Worm (Caenorhabditis elegans) whole organism, early embryonic: ENCODE measurements around the gene pph-5.

Experiments used
- F13C5.2 ChIP-seq: sonication (generic microtip); optimal IDR thresholded peaks from 2 replicates; lab custom pipeline; 2017; ENCODE audit warnings: mild to moderate bottlenecking, missing genetic modification characterization, inconsistent platforms, missing compliant biosample characterization
- aly-1 ChIP-seq: sonication (generic microtip); optimal IDR thresholded peaks from 2 replicates; lab custom pipeline; 2016; ENCODE audit warnings: missing genetic modification characterization, missing compliant biosample characterization
- ama-1 ChIP-seq: fragments of 150-350 bp; optimal IDR thresholded peaks from 2 replicates; lab custom pipeline; 2014
- ceh-13 ChIP-seq: fragments of 200-800 bp; sonication (Bioruptor generic); optimal IDR thresholded peaks from 2 replicates; lab custom pipeline; 2018; ENCODE audit warnings: mild to moderate bottlenecking, missing genetic modification characterization, missing compliant biosample characterization
- ceh-36 ChIP-seq: sonication (generic microtip); optimal IDR thresholded peaks from 2 replicates; lab custom pipeline; 2016; ENCODE audit warnings: missing genetic modification characterization, inconsistent platforms, missing compliant biosample characterization
- flt-1 ChIP-seq: fragments of 200-800 bp; sonication (Bioruptor generic); IDR thresholded peaks from 2 replicates; pipeline ENCODE4 v1.3.6; 2022; ENCODE audit warnings: missing genetic modification characterization, missing compliant biosample characterization
- hmbx-1 ChIP-seq: sonication (generic microtip); optimal IDR thresholded peaks from 2 replicates; lab custom pipeline; 2016; ENCODE audit warnings: mild to moderate bottlenecking, missing genetic modification characterization, missing compliant biosample characterization
- hmg-4 ChIP-seq: fragments of 200-800 bp; sonication (Bioruptor generic); optimal IDR thresholded peaks from 2 replicates; lab custom pipeline; 2018; ENCODE audit warnings: mild to moderate bottlenecking, missing genetic modification characterization, missing compliant biosample characterization
- hnd-1 ChIP-seq: sonication (generic microtip); optimal IDR thresholded peaks from 2 replicates; lab custom pipeline; 2016; ENCODE audit warnings: missing genetic modification characterization, missing compliant biosample characterization
- pes-1 ChIP-seq: fragments of 200-800 bp; sonication (Bioruptor generic); IDR thresholded peaks from 2 replicates; pipeline ENCODE4 v1.3.6; 2022; ENCODE audit warnings: missing genetic modification reagents, missing genetic modification characterization, missing compliant biosample characterization
- scrt-1 ChIP-seq: fragments of 200-800 bp; sonication (Bioruptor generic); IDR thresholded peaks from 2 replicates; pipeline ENCODE4 v1.3.6; 2022; ENCODE audit warnings: missing genetic modification characterization, missing compliant biosample characterization
- sea-1 ChIP-seq: fragments of 200-800 bp; sonication (Bioruptor generic); conservative IDR thresholded peaks from 2 replicates; pipeline ENCODE4 v1.3.6; 2022; ENCODE audit warnings: missing genetic modification characterization, missing compliant biosample characterization
- tbx-11 ChIP-seq: fragments of 200-800 bp; sonication (Bioruptor generic); IDR thresholded peaks from 2 replicates; pipeline ENCODE4 v1.3.6; 2022; ENCODE audit warnings: missing genetic modification characterization, missing compliant biosample characterization
- tbx-37 ChIP-seq: fragments of 200-800 bp; sonication (Bioruptor generic); conservative IDR thresholded peaks from 2 replicates; pipeline ENCODE4 v1.3.6; 2022; ENCODE audit warnings: missing genetic modification reagents, missing genetic modification characterization, missing compliant biosample characterization
- tra-4 ChIP-seq: sonication (generic microtip); optimal IDR thresholded peaks from 2 replicates; lab custom pipeline; 2017; ENCODE audit warnings: missing genetic modification characterization, missing compliant biosample characterization

pph-5 gene

ce11 chrV:19231167-19231566, 40.8 kb downstream of the pph-5 start:
- TF ChIP-seq tbx-11 (no peak), ceh-36 (peak; percentile 95)

- TF ChIP-seq tbx-11 = no peak
- no peak for TF ChIP-seq hmg-4
- TF ChIP-seq tra-4 (tag; lab: Kevin White, UChicago) = no peak
- no peak for TF ChIP-seq ama-1 (lab: Kevin White, UChicago)
- TF ChIP-seq scrt-1 (GFP tag; lab: Robert Waterston, UW) = no peak
- no peak for TF ChIP-seq sea-1 (GFP tag; lab: Robert Waterston, UW)
- no peak for TF ChIP-seq pes-1
- TF ChIP-seq hmbx-1 = no peak
- no peak for TF ChIP-seq aly-1
- no peak for TF ChIP-seq F13C5.2 (tag; lab: Kevin White, UChicago)
- TF ChIP-seq ceh-36 = no peak
- no peak for TF ChIP-seq ceh-13
- no peak for TF ChIP-seq hnd-1 (tag; lab: Kevin White, UChicago)
Observed at ce11 chrV:19233469-19233868, 43.1 kb downstream of the pph-5 start, which contains the start of gene fbxb-116. Gene fbxb-116, plus strand, starts transcription at chrV:19233769.

DNA sequence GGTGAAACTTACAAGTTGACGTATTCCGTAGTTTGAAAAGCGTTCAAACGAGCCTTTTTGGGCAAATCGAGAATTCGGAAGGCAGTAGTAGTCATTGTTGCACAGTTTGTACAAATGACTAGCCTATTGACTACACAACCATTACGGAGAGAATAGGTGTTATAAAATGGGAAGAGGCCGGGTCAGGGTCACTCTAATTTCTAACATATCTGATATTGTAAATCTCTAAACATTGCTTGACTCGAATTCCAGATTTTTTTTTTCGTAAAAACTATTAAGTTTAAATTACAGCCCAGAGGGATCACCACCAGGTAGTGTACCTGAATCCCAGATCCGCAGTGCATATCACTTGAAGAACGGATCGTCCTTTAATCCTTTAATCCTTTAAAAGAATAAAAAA, 46.9 kb downstream of the pph-5 start, which contains the start of gene fbxb-2:
TSS of gene fbxb-2 (minus strand) at position 101 of the 400 bp plus-strand sequence.
- TF ChIP-seq ceh-36 (peak; percentile 8), aly-1 (no peak)

- no peak for TF ChIP-seq hnd-1 (tag; lab: Kevin White, UChicago)
- TF ChIP-seq ama-1 (lab: Kevin White, UChicago) = no peak
- TF ChIP-seq tbx-37 (GFP tag; lab: Robert Waterston, UW) = no peak
- TF ChIP-seq sea-1 (GFP tag; lab: Robert Waterston, UW) = no peak
- no peak for TF ChIP-seq flt-1 (GFP tag; lab: Robert Waterston, UW)
- no peak for TF ChIP-seq F13C5.2 (tag; lab: Kevin White, UChicago)
- no peak for TF ChIP-seq hmbx-1
- TF ChIP-seq pes-1 = no peak
- no peak for TF ChIP-seq tbx-11
- no peak for TF ChIP-seq hmg-4
- TF ChIP-seq ceh-36 = no peak
Observed at ce11 chrV:19240129-19240528, 49.8 kb downstream of the pph-5 start, which contains the start of the genes fbxb-115 and fbxb-1. Gene fbxb-115, minus strand, starts transcription at chrV:19240229. Gene fbxb-1, plus strand, starts transcription at chrV:19240354.
